Worm (Caenorhabditis elegans): ENCODE results near the gene R10E11.6.

DNA sequence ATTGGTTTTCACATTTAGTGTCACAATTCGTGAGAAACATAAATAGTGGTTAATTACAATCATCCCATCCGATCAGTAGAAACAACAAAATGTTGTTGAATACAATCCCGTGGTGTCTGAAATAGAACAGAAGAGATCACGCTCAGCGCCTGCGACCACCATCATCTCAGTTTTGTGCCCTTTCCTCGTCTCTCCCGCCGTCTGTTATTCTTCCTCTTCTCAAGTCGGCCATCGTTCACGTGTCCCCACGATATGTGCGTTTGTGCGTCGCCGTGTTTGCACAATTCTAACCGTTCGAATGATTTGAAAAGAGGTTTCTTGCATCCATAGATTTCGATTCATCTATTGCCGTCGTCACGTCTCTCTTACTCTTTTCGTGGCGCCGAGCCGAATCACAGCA is 36.0 kb downstream of the R10E11.6 start, which contains the start of gene panl-3:
- TF ChIP-seq ceh-19 (GFP tag; optimal IDR thresholded peaks at IDR 0.05) (no peak), hlh-30 (tag; optimal IDR thresholded peaks at IDR 0.05; ENCODE audit: insufficient read depth) (peak; percentile 94), ama-1 (optimal IDR thresholded peaks at IDR 0.05) (no peak)

Data from whole organism, late embryonic.